Fruit fly (Drosophila melanogaster): ENCODE measurements around the gene CG15365.
"Not testable (repeated sequence)": the region's sequence is repeated elsewhere in the genome, so short reads cannot be mapped to it uniquely, and the experiment has no call there.

Gene CG15365

DNA sequence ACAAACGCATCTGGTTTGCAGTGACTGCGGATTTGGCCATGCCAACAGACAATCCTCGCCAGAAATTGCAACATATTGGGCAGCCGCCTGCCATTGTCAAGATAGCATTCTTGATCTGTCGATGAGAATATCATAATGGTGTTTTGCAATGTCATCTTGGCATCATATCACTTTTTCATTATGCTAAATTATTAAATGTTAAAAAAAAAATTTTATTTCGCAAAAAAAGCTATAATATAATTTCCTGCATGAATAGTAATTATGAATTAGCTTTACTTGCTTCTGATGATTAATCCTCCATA lies 22.2 kb upstream of the CG15365 start:
- TF ChIP-seq CG32121 (GFP tag; IDR thresholded peaks at IDR 0.05) (no peak), CG8159 (tag; optimal IDR thresholded peaks at IDR 0.05) (no peak), fd96Ca (GFP tag; IDR thresholded peaks at IDR 0.05) (no peak), D1 (tag; optimal IDR thresholded peaks at IDR 0.05) (no peak), CG9948 (tag; optimal IDR thresholded peaks at IDR 0.05) (no peak), Ets98B (GFP tag; IDR thresholded peaks at IDR 0.05) (no peak), CG17806 (tag; optimal IDR thresholded peaks at IDR 0.05) (no peak), CG14655 (GFP tag; optimal IDR thresholded peaks at IDR 0.05) (no peak), CG10348 (GFP tag; IDR thresholded peaks at IDR 0.05) (no peak), CG4496 (GFP tag; IDR thresholded peaks at IDR 0.05) (no peak), CG12605 (GFP tag; IDR thresholded peaks at IDR 0.05) (no peak), CG34367 (tag; optimal IDR thresholded peaks at IDR 0.05) (no peak), CG15710 (tag; optimal IDR thresholded peaks at IDR 0.05) (no peak), CG8301 (tag; optimal IDR thresholded peaks at IDR 0.05) (no peak), rn (GFP tag; IDR thresholded peaks at IDR 0.05) (no peak), CG13204 (GFP tag; optimal IDR thresholded peaks at IDR 0.05) (no peak), gl (tag; optimal IDR thresholded peaks at IDR 0.05) (no peak), Pif1A (GFP tag; optimal IDR thresholded peaks at IDR 0.05) (no peak)

DNA sequence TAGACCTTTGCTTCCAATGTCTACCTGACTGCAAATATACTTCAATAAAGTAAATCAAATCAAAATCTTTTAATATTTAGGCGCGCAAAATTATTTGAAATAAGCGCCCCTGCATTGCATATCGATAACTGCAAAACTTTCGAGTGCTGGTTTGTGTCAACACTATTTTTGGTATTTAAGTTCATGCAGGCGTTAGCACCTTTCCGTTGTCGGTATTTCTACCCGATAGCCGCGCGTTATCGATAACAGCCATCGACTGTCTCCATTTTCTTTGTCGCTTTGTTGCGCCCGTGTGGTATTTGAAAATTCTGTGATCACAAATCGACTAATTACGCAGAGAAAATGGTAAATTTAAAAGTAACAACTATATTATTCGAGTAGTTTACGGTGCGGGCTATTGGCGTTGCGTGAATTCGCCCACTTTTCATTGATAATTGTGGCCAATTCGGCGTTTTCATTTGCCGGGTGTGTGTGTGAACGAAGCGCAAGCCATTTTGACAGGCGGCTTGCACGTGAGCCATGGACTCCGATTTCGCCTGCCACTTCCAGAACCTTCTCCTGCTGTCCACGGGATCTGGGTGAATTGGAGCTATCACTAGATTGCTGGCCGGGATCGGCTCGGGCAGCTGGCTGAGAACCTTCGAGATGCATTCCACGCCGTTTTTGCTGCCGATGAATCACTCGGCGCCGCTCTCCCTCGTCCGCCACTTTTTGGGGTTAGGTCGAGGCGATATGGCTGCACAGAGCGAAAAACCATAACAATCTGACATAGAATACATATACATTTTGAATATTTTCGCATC lies 21.7 kb upstream of the CG15365 start, which contains the start of gene CCT2:
CCT2 (plus strand) TSS at position 260 of the 803 bp plus-strand sequence.
- TF ChIP-seq CG34367 (tag; optimal IDR thresholded peaks at IDR 0.05) (no peak), fd96Ca (GFP tag; IDR thresholded peaks at IDR 0.05) (peak; percentile 10; the same call in 1 of the 3 replicates)

DNA sequence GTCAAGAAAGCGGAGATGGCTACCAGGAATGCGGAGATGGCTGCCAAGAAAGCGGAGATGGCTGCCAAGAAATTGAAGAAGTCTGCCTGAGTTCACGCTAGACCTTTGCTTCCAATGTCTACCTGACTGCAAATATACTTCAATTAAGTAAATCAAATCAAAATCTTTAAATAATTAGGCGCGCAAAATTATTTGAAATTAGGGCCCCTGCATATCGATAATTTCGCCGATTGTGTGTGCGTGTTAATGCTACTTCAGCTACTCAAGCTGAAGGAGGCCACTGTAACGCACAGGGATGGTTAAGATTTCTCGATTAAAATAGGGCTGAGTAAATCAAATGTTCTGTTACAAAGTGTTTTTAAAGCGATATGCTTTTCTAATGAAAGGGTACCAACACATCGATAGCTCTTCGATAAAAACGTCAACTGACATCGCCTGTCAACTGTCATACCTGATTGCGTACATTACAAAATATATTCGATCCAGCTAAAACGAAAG lies 20.2 kb upstream of the CG15365 start, which contains the start of gene CG6999:
CG6999 (plus strand) TSS at position 448 of the 498 bp plus-strand sequence.
- TF ChIP-seq CG34367 (tag; optimal IDR thresholded peaks at IDR 0.05); fd96Ca (GFP tag; IDR thresholded peaks at IDR 0.05); CG4496 (GFP tag; IDR thresholded peaks at IDR 0.05): not testable (repeated sequence)

DNA sequence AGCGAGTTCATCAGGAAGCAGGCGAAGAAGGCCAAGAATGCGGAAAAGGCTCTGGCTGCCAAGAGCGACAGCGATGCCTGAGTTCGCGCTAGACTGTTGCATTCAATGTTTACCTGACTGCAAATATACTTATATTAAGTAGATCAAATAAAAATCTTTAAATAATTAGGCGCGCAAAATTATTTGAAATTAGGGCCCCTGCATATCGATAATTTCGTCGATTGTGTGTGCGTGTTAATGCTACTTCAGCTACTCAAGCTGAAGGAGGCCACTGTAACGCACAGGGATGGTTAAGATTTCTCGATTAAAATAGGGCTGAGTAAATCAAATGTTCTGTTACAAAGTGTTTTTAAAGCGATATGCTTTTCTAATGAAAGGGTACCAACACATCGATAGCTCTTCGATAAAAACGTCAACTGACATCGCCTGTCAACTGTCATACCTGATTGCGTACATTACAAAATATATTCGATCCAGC lies 19.0 kb upstream of the CG15365 start, which contains the start of gene CG32706:
CG32706 (plus strand) TSS at position 428 of the 478 bp plus-strand sequence.
- not testable (repeated sequence) for TF ChIP-seq CG13204 (GFP tag; optimal IDR thresholded peaks at IDR 0.05); CG12605 (GFP tag; IDR thresholded peaks at IDR 0.05); CG4496 (GFP tag; IDR thresholded peaks at IDR 0.05)

DNA sequence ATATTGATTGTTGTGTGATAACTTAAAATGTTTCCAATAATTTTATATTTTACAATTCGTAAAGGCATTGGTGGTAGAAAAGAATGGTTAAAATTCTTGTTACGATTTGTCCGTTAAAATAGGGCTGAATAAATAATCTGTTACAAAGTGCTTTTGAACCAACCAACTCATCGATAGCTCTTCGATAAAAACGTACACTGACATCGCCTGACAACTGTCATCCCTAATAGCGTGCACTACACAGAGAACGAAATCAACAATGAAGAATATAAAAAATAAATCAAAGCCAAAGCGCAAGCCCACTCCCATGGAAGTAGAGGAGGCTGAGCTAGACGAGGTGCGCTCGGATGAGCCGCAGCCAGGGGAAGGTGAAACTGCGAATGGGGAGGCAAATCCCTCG lies 17.9 kb upstream of the CG15365 start, which contains the start of gene CG32708:
CG32708 (plus strand) TSS at position 207 of the 400 bp plus-strand sequence.
- TF ChIP-seq Pif1B (GFP tag; optimal IDR thresholded peaks at IDR 0.05), result no peak
- no peak for TF ChIP-seq CG34367 (tag; optimal IDR thresholded peaks at IDR 0.05)
- no peak for TF ChIP-seq rn (GFP tag; IDR thresholded peaks at IDR 0.05)
- TF ChIP-seq CG13204 (GFP tag; optimal IDR thresholded peaks at IDR 0.05), result no peak
- no peak for TF ChIP-seq Pif1A (GFP tag; optimal IDR thresholded peaks at IDR 0.05)
- no peak for TF ChIP-seq CG8159 (tag; optimal IDR thresholded peaks at IDR 0.05)
- TF ChIP-seq Ets98B (GFP tag; IDR thresholded peaks at IDR 0.05), result no peak
- TF ChIP-seq CG10348 (GFP tag; IDR thresholded peaks at IDR 0.05), result no peak
- no peak for TF ChIP-seq CG4496 (GFP tag; IDR thresholded peaks at IDR 0.05)
- no peak for TF ChIP-seq CG8301 (tag; optimal IDR thresholded peaks at IDR 0.05)
- TF ChIP-seq CG9948 (tag; optimal IDR thresholded peaks at IDR 0.05), result no peak
- TF ChIP-seq CG12605 (GFP tag; IDR thresholded peaks at IDR 0.05), result no peak

DNA sequence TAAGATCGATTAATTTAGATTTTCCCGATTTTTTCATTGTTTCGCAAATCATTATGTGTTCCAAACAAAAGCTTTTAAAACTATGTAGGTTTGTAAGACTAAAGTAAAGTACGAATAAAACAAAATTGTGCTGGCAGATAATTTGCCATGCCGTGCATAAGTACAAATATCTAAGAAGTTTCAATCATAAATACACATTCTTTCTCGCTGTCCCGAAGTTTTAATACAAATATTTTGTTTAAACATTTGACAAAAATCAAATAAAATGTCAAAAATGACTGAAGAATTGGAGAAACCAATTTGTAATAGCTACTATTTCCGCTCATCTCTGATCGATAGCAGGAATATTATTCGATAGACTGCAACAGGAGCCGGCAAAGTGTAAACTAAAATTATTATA lies 14.8 kb upstream of the CG15365 start, which contains the start of gene APC4:
APC4 (plus strand) TSS at position 332 of the 400 bp plus-strand sequence.
- TF ChIP-seq CG9948 (tag; optimal IDR thresholded peaks at IDR 0.05), result peak; percentile 9
- TF ChIP-seq gl (tag; optimal IDR thresholded peaks at IDR 0.05), result no peak
- TF ChIP-seq CG8159 (tag; optimal IDR thresholded peaks at IDR 0.05), result peak; percentile 33
- peak; percentile 23 for TF ChIP-seq CG8301 (tag; optimal IDR thresholded peaks at IDR 0.05)
- TF ChIP-seq CG14655 (GFP tag; optimal IDR thresholded peaks at IDR 0.05), result no peak
- peak; percentile 2 for TF ChIP-seq CG15710 (tag; optimal IDR thresholded peaks at IDR 0.05)
- no peak for TF ChIP-seq CG32121 (GFP tag; IDR thresholded peaks at IDR 0.05)
- TF ChIP-seq CG34367 (tag; optimal IDR thresholded peaks at IDR 0.05), result no peak

DNA sequence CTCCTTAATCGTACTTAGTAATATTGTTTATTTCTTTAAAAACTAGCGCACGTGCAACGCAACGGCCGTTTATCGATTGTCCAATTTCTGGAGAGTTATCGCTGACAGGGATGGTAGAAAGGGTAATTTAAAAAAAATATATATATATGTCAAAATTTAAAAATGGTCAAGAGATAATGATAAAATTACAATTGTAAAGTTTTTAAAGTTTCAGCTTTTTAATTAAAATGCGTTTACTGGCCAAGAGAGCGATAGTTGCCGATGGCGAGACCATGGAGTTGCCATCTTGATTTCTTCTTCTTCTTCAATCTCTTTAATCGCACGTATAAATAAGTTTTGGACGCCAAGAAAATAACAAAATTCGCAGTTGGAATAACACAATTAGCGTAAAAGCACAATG lies 13.2 kb upstream of the CG15365 start, which contains the start of the genes CG7246 and HP1b:
CG7246 (minus strand) TSS at position 96 of the 400 bp plus-strand sequence.
HP1b (plus strand) TSS at position 102 of the 400 bp plus-strand sequence.
- no peak for TF ChIP-seq EcR (GFP tag; optimal IDR thresholded peaks at IDR 0.05)
- TF ChIP-seq CG12605 (GFP tag; IDR thresholded peaks at IDR 0.05), result 0 out of 2 replicates have a peak, but pooled peaks have one; percentile 15
- TF ChIP-seq CG8159 (tag; optimal IDR thresholded peaks at IDR 0.05), result peak; percentile 52
- TF ChIP-seq CG15710 (tag; optimal IDR thresholded peaks at IDR 0.05), result peak; percentile 62
- peak; percentile 38; the same call in 1 of the 2 replicates for TF ChIP-seq rn (GFP tag; IDR thresholded peaks at IDR 0.05)
- peak; percentile 55; the same call in 1 of the 2 replicates for TF ChIP-seq CG32121 (GFP tag; IDR thresholded peaks at IDR 0.05)
- no peak for TF ChIP-seq D1 (tag; optimal IDR thresholded peaks at IDR 0.05)
- peak; percentile 45 for TF ChIP-seq Snoo (tag; optimal IDR thresholded peaks at IDR 0.05)
- TF ChIP-seq CG13204 (GFP tag; optimal IDR thresholded peaks at IDR 0.05), result no peak
- no peak for TF ChIP-seq gl (tag; optimal IDR thresholded peaks at IDR 0.05)
- TF ChIP-seq CG9948 (tag; optimal IDR thresholded peaks at IDR 0.05), result peak; percentile 37
- TF ChIP-seq CG8301 (tag; optimal IDR thresholded peaks at IDR 0.05), result peak; percentile 26
- peak; percentile 67 for TF ChIP-seq CG17806 (tag; optimal IDR thresholded peaks at IDR 0.05)
- TF ChIP-seq CG4496 (GFP tag; IDR thresholded peaks at IDR 0.05), result peak; percentile 79
- TF ChIP-seq CG34367 (tag; optimal IDR thresholded peaks at IDR 0.05), result peak; percentile 18
- TF ChIP-seq Pif1B (GFP tag; optimal IDR thresholded peaks at IDR 0.05), result peak; percentile 59
- TF ChIP-seq CG14655 (GFP tag; optimal IDR thresholded peaks at IDR 0.05), result no peak
- peak; percentile 65 for TF ChIP-seq Pif1A (GFP tag; optimal IDR thresholded peaks at IDR 0.05)
- no peak for TF ChIP-seq CG10348 (GFP tag; IDR thresholded peaks at IDR 0.05)
- TF ChIP-seq Ets98B (GFP tag; IDR thresholded peaks at IDR 0.05), result peak; percentile 81
- peak; percentile 76 for TF ChIP-seq fd96Ca (GFP tag; IDR thresholded peaks at IDR 0.05)

Measured in whole organism, pupa.